Worm (Caenorhabditis elegans): ENCODE results near the gene T01G5.8.

The T01G5.8 gene

DNA sequence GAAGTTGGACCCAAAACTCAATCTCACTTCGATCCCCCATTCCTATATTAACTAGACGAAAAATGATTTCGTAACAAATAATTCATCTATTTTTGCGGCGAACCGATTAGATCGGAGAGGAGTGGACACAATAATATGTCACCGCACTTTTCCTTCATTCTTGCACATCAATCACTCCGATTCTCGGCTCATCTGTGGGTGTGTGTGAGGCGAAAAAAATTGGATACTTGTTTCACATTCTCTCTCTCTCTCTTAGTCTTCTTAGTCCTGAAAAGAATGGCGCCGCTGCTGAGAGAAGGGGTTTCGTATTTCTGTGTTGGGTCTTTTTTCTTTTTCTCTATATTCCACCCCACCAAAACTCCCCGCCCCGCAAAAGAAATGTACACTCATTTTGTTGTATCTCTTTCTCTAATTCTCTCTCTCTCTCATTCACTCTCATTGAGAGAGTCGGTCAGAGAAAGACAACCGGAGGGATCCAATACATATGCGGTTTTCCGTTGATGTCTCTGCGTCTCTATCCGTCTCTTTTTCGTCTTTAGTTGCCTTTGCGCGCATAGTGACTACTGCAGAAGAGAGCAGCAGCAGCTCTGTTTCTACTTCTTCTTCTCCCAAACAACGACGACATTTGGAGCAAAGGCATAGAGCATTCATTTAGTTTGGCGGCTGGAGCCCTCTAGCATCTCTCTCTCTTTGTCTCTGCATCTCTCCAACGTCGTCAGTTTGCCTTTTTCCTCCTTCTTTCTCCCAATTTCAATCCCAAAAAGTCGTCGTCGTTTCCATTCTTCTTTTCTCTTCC lies 44.9 kb upstream of the T01G5.8 start, which contains the start of gene unc-76 (continued):
- TF ChIP-seq dmd-6 (GFP tag; IDR thresholded peaks at IDR 0.05) (peak; percentile 38; the same call in 1 of the 2 replicates), nhr-76 (tag; optimal IDR thresholded peaks at IDR 0.05) (no peak), spr-3 (GFP tag; optimal IDR thresholded peaks at IDR 0.05) (no peak), cey-2 (tag; optimal IDR thresholded peaks at IDR 0.05; ENCODE audit: borderline replicate concordance, insufficient read depth) (no peak), daf-19 (GFP tag; conservative IDR thresholded peaks at IDR 0.05) (no peak), mdt-29 (GFP tag; IDR thresholded peaks at IDR 0.05) (no peak), egl-27 (tag; optimal IDR thresholded peaks at IDR 0.05) (no peak), nhr-111 (GFP tag; optimal IDR thresholded peaks at IDR 0.05) (no peak), nhr-10 (tag; optimal IDR thresholded peaks at IDR 0.05) (no peak), gei-8 (GFP tag; optimal IDR thresholded peaks at IDR 0.05) (no peak), ceh-28 (tag; optimal IDR thresholded peaks at IDR 0.05) (no peak), mxl-2 (GFP tag; conservative IDR thresholded peaks at IDR 0.05) (no peak), lir-3 (tag; optimal IDR thresholded peaks at IDR 0.05) (no peak), aha-1 (tag) (peak; percentile 95), ctbp-1 (GFP tag; IDR thresholded peaks at IDR 0.05) (peak; percentile 72), set-16 (GFP tag; IDR thresholded peaks at IDR 0.05) (no peak; the same call in 1 of the 2 replicates), F37D6.2 (tag; optimal IDR thresholded peaks at IDR 0.05) (peak; percentile 78), F10B5.3 (tag; optimal IDR thresholded peaks at IDR 0.05) (no peak), mdl-1 (tag; optimal IDR thresholded peaks at IDR 0.05) (peak; percentile 2 to 31), duxl-1 (tag; optimal IDR thresholded peaks at IDR 0.05; ENCODE audit: poor library complexity) (no peak), rbr-2 (tag; optimal IDR thresholded peaks at IDR 0.05) (peak; percentile 92), zfp-2 (tag; optimal IDR thresholded peaks at IDR 0.05) (no peak), snpc-1.2 (GFP tag; IDR thresholded peaks at IDR 0.05) (no peak), nhr-28 (tag; optimal IDR thresholded peaks at IDR 0.05) (peak; percentile 55), Y75B8A.6 (GFP tag; IDR thresholded peaks at IDR 0.05) (no peak), F49E8.2 (tag; optimal IDR thresholded peaks at IDR 0.05; ENCODE audit: borderline replicate concordance) (no peak), ztf-11 (tag; optimal IDR thresholded peaks at IDR 0.05) (no peak), ceh-32 (tag; optimal IDR thresholded peaks at IDR 0.05; ENCODE audit: poor library complexity) (no peak), dmd-9 (GFP tag; IDR thresholded peaks at IDR 0.05) (no peak), unc-62 (GFP tag; optimal IDR thresholded peaks at IDR 0.05 in 1 of 2) (peak in 1 of 2 experiments; percentile 98), unc-62 (tag; optimal IDR thresholded peaks at IDR 0.05) (no peak), hif-1 (tag; optimal IDR thresholded peaks at IDR 0.05) (peak in 1 of 2 experiments; percentile 47), lsy-2 (tag; optimal IDR thresholded peaks at IDR 0.05) (peak; percentile 42 to 76), ceh-62 (tag; optimal IDR thresholded peaks at IDR 0.05) (no peak), fkh-10 (GFP tag; optimal IDR thresholded peaks at IDR 0.05) (peak; percentile 92), F26F4.8 (GFP tag; conservative IDR thresholded peaks at IDR 0.05) (no peak), lin-15B (tag; optimal IDR thresholded peaks at IDR 0.05) (no peak), zip-11 (GFP tag; IDR thresholded peaks at IDR 0.05) (no peak), nhr-11 (tag; optimal IDR thresholded peaks at IDR 0.05) (peak; percentile 72), tag-97 (GFP tag; IDR thresholded peaks at IDR 0.05) (no peak), ceh-82 (tag; optimal IDR thresholded peaks at IDR 0.05) (no peak), mes-2 (tag; optimal IDR thresholded peaks at IDR 0.05; ENCODE audit: poor library complexity, severe bottlenecking) (peak; percentile 48), lin-39 (tag; optimal IDR thresholded peaks at IDR 0.05) (peak; percentile 80), lin-29 (GFP tag; IDR thresholded peaks at IDR 0.05) (no peak), ama-1 (optimal IDR thresholded peaks at IDR 0.05) (no peak), ces-1 (GFP tag; optimal IDR thresholded peaks at IDR 0.05) (peak; percentile 56), skn-1 (tag; optimal IDR thresholded peaks at IDR 0.05) (no peak), madf-5 (GFP tag; IDR thresholded peaks at IDR 0.05) (no peak), nhr-42 (GFP tag; IDR thresholded peaks at IDR 0.05) (no peak), unc-39 (tag; optimal IDR thresholded peaks at IDR 0.05) (no peak), F44E2.7 (GFP tag; IDR thresholded peaks at IDR 0.05) (no peak)

All from whole organism, L4 larva.